Fruit fly (Drosophila melanogaster): ENCODE results near the gene tna.
A peak's percentile ranks its signal among the peaks of the same experiment; 100 is the strongest.

tna gene

dm6 chr3L:10847790-10848492 is 12.6 kb downstream of the tna start (continued):
- TF ChIP-seq Meics (GFP tag; optimal IDR thresholded peaks at IDR 0.05) (no peak), sd (tag; optimal IDR thresholded peaks at IDR 0.05) (no peak), zf30C (GFP tag; optimal IDR thresholded peaks at IDR 0.05) (peak; percentile 94), CG34376 (GFP tag; optimal IDR thresholded peaks at IDR 0.05) (no peak), CG2712 (tag; optimal IDR thresholded peaks at IDR 0.05) (peak; percentile 78), CG4820 (GFP tag; optimal IDR thresholded peaks at IDR 0.05) (peak; percentile 19), ci (GFP tag; IDR thresholded peaks at IDR 0.05) (no peak), Sin3A (optimal IDR thresholded peaks at IDR 0.05) (no peak), Taf1 (GFP tag; IDR thresholded peaks at IDR 0.05) (no peak), otp (GFP tag; IDR thresholded peaks at IDR 0.05) (no peak), CG4404 (GFP tag; IDR thresholded peaks at IDR 0.05) (peak; percentile 72; the same call in 1 of the 2 replicates), CG31224 (GFP tag; IDR thresholded peaks at IDR 0.05) (no peak), CG12155 (GFP tag; optimal IDR thresholded peaks at IDR 0.05) (no peak), z (GFP tag; IDR thresholded peaks at IDR 0.05) (no peak; the same call in 2 of the 3 replicates), dpn (GFP tag; optimal IDR thresholded peaks at IDR 0.05) (peak in 1 of 2 experiments; percentile 17), sima (GFP tag; optimal IDR thresholded peaks at IDR 0.05) (no peak), CG9437 (GFP tag; optimal IDR thresholded peaks at IDR 0.05) (no peak), nmo (GFP tag; optimal IDR thresholded peaks at IDR 0.05) (peak; percentile 20), CG11093 (GFP tag; IDR thresholded peaks at IDR 0.05) (no peak), fd64A (GFP tag; optimal IDR thresholded peaks at IDR 0.05) (no peak), CG3281 (GFP tag; optimal IDR thresholded peaks at IDR 0.05) (no peak), dmrt11E (tag; optimal IDR thresholded peaks at IDR 0.05) (peak; percentile 87), CG13775 (GFP tag; optimal IDR thresholded peaks at IDR 0.05) (peak; percentile 72), Fer3 (tag; optimal IDR thresholded peaks at IDR 0.05) (no peak), CG15479 (GFP tag; optimal IDR thresholded peaks at IDR 0.05) (peak; percentile 78), org-1 (GFP tag; optimal IDR thresholded peaks at IDR 0.05) (peak; percentile 39), Deaf1 (tag; optimal IDR thresholded peaks at IDR 0.05) (no peak), CG12391 (tag; optimal IDR thresholded peaks at IDR 0.05) (peak; percentile 67), CG31388 (GFP tag; optimal IDR thresholded peaks at IDR 0.05) (no peak), gcm (GFP tag; optimal IDR thresholded peaks at IDR 0.05) (peak; percentile 37), sens (GFP tag) (peak; percentile 86), CG15696 (tag; optimal IDR thresholded peaks at IDR 0.05) (peak; percentile 90), Pdp1 (GFP tag; optimal IDR thresholded peaks at IDR 0.05) (peak; percentile 9 to 19), CG2875 (GFP tag; optimal IDR thresholded peaks at IDR 0.05) (no peak), CG3726 (GFP tag; IDR thresholded peaks at IDR 0.05) (0 out of 3 replicates have a peak, but pooled peaks have one; percentile 7), Bdp1 (GFP tag; optimal IDR thresholded peaks at IDR 0.05) (no peak), B-H2 (GFP tag; optimal IDR thresholded peaks at IDR 0.05) (no peak), crol (GFP tag; IDR thresholded peaks at IDR 0.05) (peak; percentile 55), Hmr (GFP tag; optimal IDR thresholded peaks at IDR 0.05) (no peak), chm (GFP tag; IDR thresholded peaks at IDR 0.05) (no peak), CG16815 (GFP tag; optimal IDR thresholded peaks at IDR 0.05) (peak; percentile 61), Hey (tag; optimal IDR thresholded peaks at IDR 0.05) (no peak), Ets97D (GFP tag; optimal IDR thresholded peaks at IDR 0.05) (no peak), zen (tag; optimal IDR thresholded peaks at IDR 0.05) (peak; percentile 83), dati (GFP tag; IDR thresholded peaks at IDR 0.05) (no peak), lbe (GFP tag; optimal IDR thresholded peaks at IDR 0.05) (no peak), jumu (GFP tag; optimal IDR thresholded peaks at IDR 0.05) (no peak), Xbp1 (GFP tag; optimal IDR thresholded peaks at IDR 0.05) (peak; percentile 33), CG10543 (GFP tag; optimal IDR thresholded peaks at IDR 0.05) (no peak), Med (GFP tag) (peak; percentile 71), fru (optimal IDR thresholded peaks at IDR 0.05) (no peak)

All from whole organism, embryonic.